Worm (Caenorhabditis elegans): Measurements from ENCODE around the gene acs-5.

DNA sequence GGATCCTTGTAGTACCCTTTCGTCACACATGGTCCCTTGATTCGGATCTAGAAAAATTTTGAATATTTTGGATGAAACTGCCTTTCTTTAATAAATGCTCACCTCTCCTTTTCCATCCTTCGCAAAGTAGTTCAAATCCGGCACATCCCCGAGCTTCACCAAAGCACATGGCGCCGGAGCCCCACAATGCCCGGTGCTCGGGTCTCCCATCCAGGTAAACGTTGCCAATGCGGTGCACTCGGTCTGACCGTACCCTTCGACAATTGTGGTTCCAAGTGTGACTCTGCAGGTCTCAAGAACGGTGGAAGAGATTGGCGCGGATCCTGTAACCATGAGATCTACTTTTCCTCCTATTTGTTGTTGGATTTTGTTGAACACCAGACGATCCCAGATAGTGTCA lies 2.5 kb downstream of the acs-5 start:
- TF ChIP-seq unc-130 (GFP tag; optimal IDR thresholded peaks at IDR 0.05), result no peak
- TF ChIP-seq lin-39 (tag; optimal IDR thresholded peaks at IDR 0.05), result no peak
- no peak for TF ChIP-seq egl-27 (tag; optimal IDR thresholded peaks at IDR 0.05)

Measured in whole organism, L4 larva.